Worm (Caenorhabditis elegans) whole organism, young adult: ENCODE data around the gene F07C3.2.
A peak's percentile ranks its signal among the peaks of the same experiment; 100 is the strongest.

Source experiments
- B0019.2 ChIP-seq: fragments of 200-800 bp; sonication (Bioruptor generic); conservative IDR thresholded peaks from 2 replicates; pipeline ENCODE4 v1.3.6; 2022; ENCODE audit warnings: missing genetic modification reagents, missing genetic modification characterization, missing compliant biosample characterization
- F37B4.10 ChIP-seq: fragments of 200-800 bp; sonication (Bioruptor generic); IDR thresholded peaks from 2 replicates; pipeline ENCODE4 v1.3.6; 2022; ENCODE audit warnings: missing genetic modification characterization, missing compliant biosample characterization
- F55B11.4 ChIP-seq: sonication (generic microtip); optimal IDR thresholded peaks from 2 replicates; lab custom pipeline; 2016; ENCODE audit warnings: missing compliant biosample characterization, missing genetic modification characterization, borderline replicate concordance; ENCODE audit not compliant: insufficient read depth
- F57C9.4 ChIP-seq: sonication (generic microtip); optimal IDR thresholded peaks from 2 replicates; lab custom pipeline; 2017; ENCODE audit warnings: mild to moderate bottlenecking, missing genetic modification characterization, missing compliant biosample characterization
- K12H6.12 ChIP-seq: fragments of 200-800 bp; sonication (Bioruptor generic); optimal IDR thresholded peaks from 2 replicates; lab custom pipeline; 2018; ENCODE audit warnings: mild to moderate bottlenecking, missing genetic modification characterization, missing compliant biosample characterization
- T07F8.4 ChIP-seq: sonication (generic microtip); optimal IDR thresholded peaks from 2 replicates; lab custom pipeline; 2016; ENCODE audit warnings: mild to moderate bottlenecking, missing genetic modification characterization, moderate library complexity, missing compliant biosample characterization
- T26A5.8 ChIP-seq: sonication (generic microtip); optimal IDR thresholded peaks from 2 replicates; lab custom pipeline; 2016; ENCODE audit warnings: missing genetic modification characterization, missing compliant biosample characterization
- Y53F4B.3 ChIP-seq: fragments of 200-800 bp; sonication (Bioruptor generic); IDR thresholded peaks from 2 replicates; pipeline ENCODE4 v1.3.6; 2022; ENCODE audit warnings: missing genetic modification reagents, missing genetic modification characterization, missing compliant biosample characterization
- Y67H2A.10 ChIP-seq: fragments of 200-800 bp; sonication (Bioruptor generic); conservative IDR thresholded peaks from 2 replicates; pipeline ENCODE4 v1.3.6; 2022; ENCODE audit warnings: missing genetic modification reagents, missing genetic modification characterization, missing compliant biosample characterization
- akir-1 ChIP-seq: fragments of 200-800 bp; sonication (Bioruptor generic); optimal IDR thresholded peaks from 2 replicates; lab custom pipeline; 2018; ENCODE audit warnings: mild to moderate bottlenecking, missing genetic modification characterization, moderate library complexity, missing compliant biosample characterization
- aptf-2 ChIP-seq: fragments of 200-800 bp; sonication (Bioruptor generic); conservative IDR thresholded peaks from 2 replicates; pipeline ENCODE4 v1.3.6; 2022; ENCODE audit warnings: missing genetic modification reagents, missing genetic modification characterization, missing compliant biosample characterization
- atf-7 ChIP-seq: sonication (generic microtip); optimal IDR thresholded peaks from 2 replicates; lab custom pipeline; 2017; ENCODE audit warnings: mild to moderate bottlenecking, missing genetic modification characterization, missing compliant biosample characterization
- attf-3 ChIP-seq: fragments of 200-800 bp; sonication (Bioruptor generic); conservative IDR thresholded peaks from 2 replicates; pipeline ENCODE4 v1.3.6; 2022; ENCODE audit warnings: missing genetic modification reagents, missing genetic modification characterization, missing compliant biosample characterization
- attf-5 ChIP-seq: fragments of 200-800 bp; sonication (Bioruptor generic); optimal IDR thresholded peaks from 2 replicates; lab custom pipeline; 2018; ENCODE audit warnings: mild to moderate bottlenecking, missing genetic modification characterization, missing compliant biosample characterization
- attf-6 ChIP-seq: fragments of 200-800 bp; sonication (Bioruptor generic); IDR thresholded peaks from 2 replicates; pipeline ENCODE4 v1.3.6; 2022; ENCODE audit warnings: missing genetic modification reagents, missing genetic modification characterization, missing compliant biosample characterization
- cebp-2 ChIP-seq: fragments of 200-800 bp; sonication (Bioruptor generic); IDR thresholded peaks from 2 replicates; pipeline ENCODE4 v1.3.6; 2022; ENCODE audit warnings: missing genetic modification characterization, missing compliant biosample characterization
- ceh-100 ChIP-seq: fragments of 200-800 bp; sonication (Bioruptor generic); IDR thresholded peaks from 2 replicates; pipeline ENCODE4 v1.3.6; 2022; ENCODE audit warnings: missing genetic modification reagents, missing genetic modification characterization, missing compliant biosample characterization
- ceh-27 ChIP-seq: fragments of 200-800 bp; sonication (Bioruptor generic); optimal IDR thresholded peaks from 2 replicates; lab custom pipeline; 2018; ENCODE audit warnings: mild to moderate bottlenecking, missing genetic modification characterization, moderate library complexity, missing compliant biosample characterization
- ceh-40 ChIP-seq: fragments of 200-800 bp; sonication (Bioruptor generic); IDR thresholded peaks from 2 replicates; pipeline ENCODE4 v1.3.6; 2022; ENCODE audit warnings: missing genetic modification characterization, missing compliant biosample characterization
- dox-1 ChIP-seq: fragments of 200-800 bp; sonication (Bioruptor generic); IDR thresholded peaks from 2 replicates; pipeline ENCODE4 v1.3.6; 2022; ENCODE audit warnings: missing genetic modification reagents, missing genetic modification characterization, missing compliant biosample characterization
- dpff-1 ChIP-seq: sonication (generic microtip); optimal IDR thresholded peaks from 2 replicates; lab custom pipeline; 2017; ENCODE audit warnings: mild to moderate bottlenecking, missing genetic modification characterization, missing compliant biosample characterization
- dpl-1 ChIP-seq: fragments of 150-350 bp; optimal IDR thresholded peaks from 2 replicates; lab custom pipeline; 2014; ENCODE audit warnings: missing biosample characterization, missing genetic modification reagents, missing genetic modification characterization
- egl-44 ChIP-seq: fragments of 200-800 bp; sonication (Bioruptor generic); IDR thresholded peaks from 2 replicates; pipeline ENCODE4 v1.3.6; 2022; ENCODE audit warnings: missing genetic modification reagents, missing genetic modification characterization, missing compliant biosample characterization
- ets-4 ChIP-seq: fragments of 200-800 bp; sonication (Bioruptor generic); optimal IDR thresholded peaks from 2 replicates; lab custom pipeline; 2018; ENCODE audit warnings: mild to moderate bottlenecking, missing genetic modification characterization, missing compliant biosample characterization
- him-1 ChIP-seq: sonication (generic microtip); optimal IDR thresholded peaks from 2 replicates; lab custom pipeline; 2016; ENCODE audit warnings: missing genotype, missing genetic modification reagents, missing genetic modification characterization, missing compliant biosample characterization
- hmg-1.2 ChIP-seq: fragments of 200-800 bp; sonication (Bioruptor generic); IDR thresholded peaks from 2 replicates; pipeline ENCODE4 v1.3.6; 2022; ENCODE audit warnings: missing genetic modification reagents, missing genetic modification characterization, missing compliant biosample characterization
- lag-1 ChIP-seq: fragments of 200-800 bp; sonication (Bioruptor generic); IDR thresholded peaks from 2 replicates; pipeline ENCODE4 v1.3.6; 2022; ENCODE audit warnings: missing genetic modification reagents, missing genetic modification characterization, missing compliant biosample characterization
- lin-26 ChIP-seq: fragments of 200-800 bp; sonication (Bioruptor generic); IDR thresholded peaks from 2 replicates; pipeline ENCODE4 v1.3.6; 2022; ENCODE audit warnings: missing genetic modification reagents, missing genetic modification characterization, missing compliant biosample characterization
- lin-40 ChIP-seq: sonication (generic microtip); optimal IDR thresholded peaks from 2 replicates; lab custom pipeline; 2016; ENCODE audit warnings: missing genetic modification characterization, mild to moderate bottlenecking, missing compliant biosample characterization, missing genotype, missing genetic modification reagents
- lin-54 ChIP-seq: fragments of 200-800 bp; sonication (Bioruptor generic); optimal IDR thresholded peaks from 2 replicates; lab custom pipeline; 2018; ENCODE audit warnings: mild to moderate bottlenecking, missing genetic modification characterization, missing compliant biosample characterization
- lir-1 ChIP-seq: fragments of 200-800 bp; sonication (Bioruptor generic); conservative IDR thresholded peaks from 2 replicates; pipeline ENCODE4 v1.3.6; 2022; ENCODE audit warnings: missing genetic modification reagents, missing genetic modification characterization, missing compliant biosample characterization
- madf-10 ChIP-seq: sonication (generic microtip); optimal IDR thresholded peaks from 2 replicates; lab custom pipeline; 2016; ENCODE audit warnings: mild to moderate bottlenecking, missing genetic modification characterization, missing compliant biosample characterization
- madf-8 ChIP-seq: fragments of 200-800 bp; sonication (Bioruptor generic); conservative IDR thresholded peaks from 2 replicates; pipeline ENCODE4 v1.3.6; 2022; ENCODE audit warnings: missing genetic modification reagents, missing genetic modification characterization, missing compliant biosample characterization
- mcd-1 ChIP-seq: fragments of 200-800 bp; sonication (Bioruptor generic); IDR thresholded peaks from 2 replicates; pipeline ENCODE4 v1.3.6; 2022; ENCODE audit warnings: missing genetic modification reagents, missing genetic modification characterization, missing compliant biosample characterization
- mel-28 ChIP-seq: sonication (generic microtip); optimal IDR thresholded peaks from 2 replicates; lab custom pipeline; 2016; ENCODE audit warnings: borderline replicate concordance, mild to moderate bottlenecking, missing genetic modification characterization, missing compliant biosample characterization
- nfya-2 ChIP-seq: fragments of 200-800 bp; sonication (Bioruptor generic); IDR thresholded peaks from 2 replicates; pipeline ENCODE4 v1.3.6; 2022; ENCODE audit warnings: missing genetic modification reagents, missing genetic modification characterization, missing compliant biosample characterization
- nhr-120 ChIP-seq: fragments of 200-800 bp; sonication (Bioruptor generic); IDR thresholded peaks from 2 replicates; pipeline ENCODE4 v1.3.6; 2022; ENCODE audit warnings: missing genetic modification characterization, missing compliant biosample characterization
- nhr-80 ChIP-seq: sonication (generic microtip); optimal IDR thresholded peaks from 2 replicates; lab custom pipeline; 2016; ENCODE audit warnings: missing genetic modification characterization, missing compliant biosample characterization
- pbrm-1 ChIP-seq: fragments of 200-800 bp; sonication (Bioruptor generic); IDR thresholded peaks from 2 replicates; pipeline ENCODE4 v1.3.6; 2022; ENCODE audit warnings: missing genetic modification reagents, missing genetic modification characterization, missing compliant biosample characterization
- sea-2 ChIP-seq: fragments of 200-800 bp; sonication (Bioruptor generic); IDR thresholded peaks from 2 replicates; pipeline ENCODE4 v1.3.6; 2022; ENCODE audit warnings: missing genetic modification characterization, missing compliant biosample characterization
- snpc-1.1 ChIP-seq: sonication (generic microtip); optimal IDR thresholded peaks from 2 replicates; lab custom pipeline; 2017; ENCODE audit warnings: missing genetic modification characterization, mild to moderate bottlenecking, missing compliant biosample characterization, antibody characterized with exemption, moderate library complexity, missing genotype, missing genetic modification reagents; ENCODE audit not compliant: insufficient read depth
- snpc-1.3 ChIP-seq: sonication (generic microtip); optimal IDR thresholded peaks from 2 replicates; lab custom pipeline; 2017; ENCODE audit warnings: missing genetic modification characterization, mild to moderate bottlenecking, missing compliant biosample characterization, antibody characterized with exemption, moderate library complexity, missing genotype, missing genetic modification reagents; ENCODE audit not compliant: insufficient read depth
- snpc-4 ChIP-seq, 5 experiments: fragments of 150-350 bp in 1 of 5; sonication (generic microtip) in 4 of 5; optimal IDR thresholded peaks; 2 replicates each; lab custom pipeline; 2014 to 2018; ENCODE audit warnings: missing genetic modification characterization in 5 of 5, missing biosample characterization in 3 of 5, antibody characterized with exemption in 2 of 5, mild to moderate bottlenecking in 2 of 5, missing compliant biosample characterization in 2 of 5, missing genotype in 2 of 5, moderate library complexity in 2 of 5, missing genetic modification reagents in 1 of 5
- unc-130 ChIP-seq: sonication (generic microtip); optimal IDR thresholded peaks from 2 replicates; lab custom pipeline; 2016; ENCODE audit warnings: missing genetic modification reagents, missing genetic modification characterization, missing compliant biosample characterization
- xnd-1 ChIP-seq: sonication (generic microtip); optimal IDR thresholded peaks from 2 replicates; lab custom pipeline; 2016; ENCODE audit warnings: missing genotype, missing genetic modification reagents, missing genetic modification characterization, missing compliant biosample characterization
- ztf-3 ChIP-seq: fragments of 200-800 bp; sonication (Bioruptor generic); optimal IDR thresholded peaks from 2 replicates; lab custom pipeline; 2018; ENCODE audit warnings: mild to moderate bottlenecking, missing genetic modification characterization, missing compliant biosample characterization
- ztf-6 ChIP-seq: fragments of 200-800 bp; sonication (Bioruptor generic); IDR thresholded peaks from 2 replicates; pipeline ENCODE4 v1.3.6; 2022; ENCODE audit warnings: missing genetic modification reagents, missing genetic modification characterization, missing compliant biosample characterization

Gene F07C3.2

ce11 chrV:9208878-9209277 lies 17.0 kb upstream of the F07C3.2 start:
- TF ChIP-seq lag-1 (GFP tag; lab: Robert Waterston, UW) (0 out of 2 replicates have a peak, but pooled peaks have one; percentile 19), T26A5.8 (tag; lab: Kevin White, UChicago) (no peak), hmg-1.2 (GFP tag; lab: Robert Waterston, UW) (peak; percentile 69)

ce11 chrV:9212499-9212898 lies 13.4 kb upstream of the F07C3.2 start:
- TF ChIP-seq snpc-1.3 (no peak), nhr-80 (peak; percentile 76), ceh-27 (GFP tag; lab: Kevin White, UChicago) (peak; percentile 7), snpc-1.1 (tag; lab: Kevin White, UChicago) (no peak), dpff-1 (tag; lab: Kevin White, UChicago) (no peak), atf-7 (tag; lab: Kevin White, UChicago) (no peak), snpc-4 (GFP tag; optimal IDR thresholded peaks at IDR 0.05; lab: Kevin White, UChicago) (no peak), snpc-4 (tag; optimal IDR thresholded peaks at IDR 0.05; lab: Kevin White, UChicago) (peak in 1 of 4 experiments; percentile 60), attf-3 (GFP tag; lab: Robert Waterston, UW) (no peak), dox-1 (GFP tag; lab: Robert Waterston, UW) (peak; percentile 47; the same call in 1 of the 2 replicates), ztf-6 (GFP tag; lab: Robert Waterston, UW) (no peak), nhr-120 (no peak), lin-26 (GFP tag; lab: Robert Waterston, UW) (no peak), sea-2 (no peak), aptf-2 (GFP tag; lab: Robert Waterston, UW) (no peak), nfya-2 (GFP tag; lab: Robert Waterston, UW) (no peak), B0019.2 (no peak), unc-130 (no peak), attf-6 (GFP tag; lab: Robert Waterston, UW) (no peak), ceh-100 (GFP tag; lab: Robert Waterston, UW) (no peak), lin-40 (tag; lab: Kevin White, UChicago) (no peak), madf-10 (tag; lab: Kevin White, UChicago) (no peak), K12H6.12 (peak; percentile 8), pbrm-1 (GFP tag; lab: Robert Waterston, UW) (no peak), dpl-1 (GFP tag; lab: Kevin White, UChicago) (no peak), F57C9.4 (tag; lab: Kevin White, UChicago) (no peak), mel-28 (no peak), ets-4 (GFP tag; lab: Kevin White, UChicago) (no peak), F37B4.10 (GFP tag; lab: Robert Waterston, UW) (no peak), madf-8 (GFP tag; lab: Robert Waterston, UW) (no peak), cebp-2 (GFP tag; lab: Robert Waterston, UW) (no peak), Y53F4B.3 (GFP tag; lab: Robert Waterston, UW) (no peak), mcd-1 (peak; percentile 48; the same call in 1 of the 2 replicates), ceh-40 (GFP tag; lab: Robert Waterston, UW) (no peak), Y67H2A.10 (GFP tag; lab: Robert Waterston, UW) (no peak), ztf-3 (no peak), lin-54 (GFP tag; lab: Kevin White, UChicago) (no peak), attf-5 (GFP tag; lab: Kevin White, UChicago) (peak; percentile 87), F55B11.4 (tag; lab: Kevin White, UChicago) (no peak), akir-1 (GFP tag; lab: Kevin White, UChicago) (no peak), him-1 (tag; lab: Kevin White, UChicago) (no peak), xnd-1 (tag; lab: Kevin White, UChicago) (no peak), lir-1 (no peak), egl-44 (GFP tag; lab: Robert Waterston, UW) (no peak), T07F8.4 (tag; lab: Kevin White, UChicago) (no peak)
